Worm (Caenorhabditis elegans) whole organism, L3 larva: ENCODE results near the gene srz-15.

ENCODE experiments used
- ama-1 ChIP-seq: fragments of 150-350 bp; optimal IDR thresholded peaks from 2 replicates; lab custom pipeline; 2018
- ceh-16 ChIP-seq: sonication (generic microtip); optimal IDR thresholded peaks from 2 replicates; lab custom pipeline; 2017; ENCODE audit warnings: missing biosample characterization, missing genetic modification characterization
- ceh-82 ChIP-seq: fragments of 150-350 bp; optimal IDR thresholded peaks from 2 replicates; lab custom pipeline; 2014; ENCODE audit warnings: missing biosample characterization, missing genetic modification characterization
- egl-27 ChIP-seq: sonication (generic microtip); optimal IDR thresholded peaks from 4 replicates; lab custom pipeline; 2017; ENCODE audit warnings: missing biosample characterization, missing genetic modification reagents, missing genetic modification characterization
- fkh-10 ChIP-seq: sonication (generic microtip); optimal IDR thresholded peaks from 2 replicates; lab custom pipeline; 2017; ENCODE audit warnings: missing biosample characterization, missing genetic modification reagents, missing genetic modification characterization
- fos-1 ChIP-seq: fragments of 150-350 bp; optimal IDR thresholded peaks from 2 replicates; lab custom pipeline; 2014; ENCODE audit warnings: missing biosample characterization, missing genetic modification characterization
- nhr-237 ChIP-seq: fragments of 150-350 bp; optimal IDR thresholded peaks from 2 replicates; lab custom pipeline; 2014; ENCODE audit warnings: missing biosample characterization, missing genetic modification characterization
- nhr-76 ChIP-seq: fragments of 150-350 bp; sonication (generic microtip); optimal IDR thresholded peaks from 5 replicates; lab custom pipeline; 2014; ENCODE audit warnings: missing biosample characterization, missing genetic modification characterization
- pha-4 ChIP-seq: fragments of 150-350 bp; optimal IDR thresholded peaks from 2 replicates; lab custom pipeline; 2014; ENCODE audit warnings: missing biosample characterization, missing genetic modification reagents, missing genetic modification characterization
- unc-39 ChIP-seq: sonication (generic microtip); optimal IDR thresholded peaks from 4 replicates; lab custom pipeline; 2017; ENCODE audit warnings: missing biosample characterization, missing genetic modification characterization

DNA sequence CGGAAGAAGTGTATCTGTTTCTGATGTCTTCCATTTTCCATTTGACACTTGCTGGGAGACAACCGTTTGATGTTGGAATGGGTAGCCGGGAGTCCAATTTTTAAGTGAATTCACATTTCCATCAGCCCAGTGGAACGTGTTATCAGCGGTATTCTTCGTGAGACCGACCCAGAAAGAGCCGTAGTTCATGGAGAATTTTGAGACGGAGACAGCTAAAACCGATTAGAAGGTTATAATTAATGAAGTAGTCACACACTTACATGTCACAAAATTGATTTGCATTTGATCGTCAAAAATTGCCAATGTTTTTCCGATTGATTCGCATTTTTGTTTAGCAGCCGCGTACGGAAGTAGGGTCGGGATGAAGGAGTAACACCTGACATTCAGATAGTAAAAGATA lies 46.2 kb upstream of the srz-15 start:
- no peak for TF ChIP-seq fkh-10 (GFP tag; lab: Kevin White, UChicago)
- no peak for TF ChIP-seq nhr-76
- TF ChIP-seq fos-1 (tag; lab: Kevin White, UChicago): no peak
- no peak for TF ChIP-seq ceh-82
- no peak for TF ChIP-seq pha-4 (tag; lab: Kevin White, UChicago)
- TF ChIP-seq unc-39 (tag; lab: Kevin White, UChicago): no peak
- no peak for TF ChIP-seq nhr-237 (tag; lab: Kevin White, UChicago)
- no peak for TF ChIP-seq ama-1 (lab: Kevin White, UChicago)
- no peak for TF ChIP-seq ceh-16 (tag; lab: Kevin White, UChicago)
- TF ChIP-seq egl-27 (tag; lab: Kevin White, UChicago): no peak
